Fruit fly (Drosophila melanogaster) Kc167 (cell line): ENCODE results near the gene msi.

Experiments used
- Myc ChIP-seq: fragments of >200 bp; optimal IDR thresholded peaks from 2 replicates; lab custom pipeline; 2017; ENCODE audit warnings: missing external identifiers
- Sin3A ChIP-seq: fragments of >200 bp; optimal IDR thresholded peaks from 2 replicates; lab custom pipeline; 2018; ENCODE audit warnings: missing external identifiers
- h ChIP-seq: fragments of >200 bp; optimal IDR thresholded peaks from 3 replicates; lab custom pipeline; 2018; ENCODE audit warnings: missing external identifiers
- insv ChIP-seq: fragments of >200 bp; optimal IDR thresholded peaks from 3 replicates; lab custom pipeline; 2018; ENCODE audit warnings: missing external identifiers
- psq ChIP-seq: fragments of >200 bp; optimal IDR thresholded peaks from 2 replicates; lab custom pipeline; 2017; ENCODE audit warnings: missing external identifiers
- ttk ChIP-seq: sonication (Bioruptor generic); optimal IDR thresholded peaks from 2 replicates; lab custom pipeline; 2017; ENCODE audit warnings: missing external identifiers

Gene msi

DNA sequence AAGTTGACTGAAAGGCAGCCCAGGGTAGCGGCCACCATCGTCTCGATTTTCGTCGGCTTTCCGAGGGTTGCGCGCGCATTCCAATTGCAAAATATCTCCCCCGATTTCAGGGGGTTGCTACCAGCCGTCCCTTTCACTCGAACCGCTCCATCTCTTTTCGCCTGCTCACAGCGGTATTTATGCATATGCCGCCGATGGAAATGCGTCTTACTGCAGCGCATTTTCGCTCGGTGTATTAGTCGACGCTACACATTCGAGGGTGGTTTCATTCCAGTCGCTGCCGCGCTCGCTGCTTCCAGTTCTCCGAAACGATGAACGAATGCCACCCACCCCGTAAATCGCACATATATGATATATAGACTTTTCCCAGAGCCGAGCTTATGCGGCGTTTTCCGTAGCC, 73.2 kb downstream of the msi start:
- TF ChIP-seq Sin3A (lab: Kevin White, UChicago) = no peak

DNA sequence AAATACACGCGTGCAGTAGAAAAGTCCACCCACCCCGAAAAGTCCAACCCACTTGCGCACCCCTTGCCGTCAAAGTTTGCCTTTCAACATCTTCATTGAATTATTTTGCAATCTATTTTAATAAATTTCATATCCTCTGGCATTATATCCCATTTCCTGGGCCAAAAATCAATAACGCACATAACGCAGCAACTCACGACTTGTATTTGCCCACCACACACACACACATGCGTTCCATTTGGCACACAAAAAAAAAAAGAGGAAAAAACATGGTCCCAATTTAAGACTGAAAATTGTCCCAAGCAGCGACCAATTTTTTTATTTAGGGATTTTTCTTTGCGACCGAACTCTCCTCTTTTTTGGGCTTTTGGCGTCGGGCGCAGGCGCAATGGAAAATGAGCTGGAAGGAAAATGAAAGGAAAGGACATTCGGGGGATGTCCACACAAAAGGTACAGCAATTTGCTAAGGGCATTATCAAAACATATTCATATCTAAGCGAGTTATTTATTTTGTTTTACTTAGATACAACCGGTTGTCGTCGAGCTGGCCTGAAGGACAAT, 75.0 kb downstream of the msi start:
- TF ChIP-seq h (lab: Kevin White, UChicago) (no peak), psq (lab: Kevin White, UChicago) (no peak), Myc (lab: Kevin White, UChicago) (no peak), ttk (lab: Kevin White, UChicago) (no peak), Sin3A (lab: Kevin White, UChicago) (no peak), insv (lab: Kevin White, UChicago) (no peak)

DNA sequence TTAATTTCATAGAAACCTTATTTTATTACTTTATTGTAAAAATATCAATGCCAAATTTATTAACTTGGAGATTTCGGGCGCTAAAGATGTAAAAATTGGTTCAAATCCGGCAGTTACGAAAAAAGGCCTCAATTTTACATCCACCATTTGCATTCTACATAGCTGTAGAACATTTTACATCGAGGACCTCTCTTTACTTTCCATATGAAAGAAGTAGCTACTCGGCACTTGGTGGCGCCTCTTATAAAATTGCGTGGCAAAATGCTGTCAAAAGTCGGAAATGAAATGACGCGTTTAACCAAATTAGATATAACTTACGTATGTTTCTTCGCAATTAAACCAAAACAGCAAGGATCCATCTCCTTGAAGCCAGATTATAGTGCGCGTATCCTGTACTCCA, 75.6 kb downstream of the msi start:
- TF ChIP-seq psq (lab: Kevin White, UChicago) = no peak
- TF ChIP-seq Myc (lab: Kevin White, UChicago) = no peak
- TF ChIP-seq insv (lab: Kevin White, UChicago) = no peak
- TF ChIP-seq Sin3A (lab: Kevin White, UChicago) = no peak
- TF ChIP-seq h (lab: Kevin White, UChicago) = no peak

DNA sequence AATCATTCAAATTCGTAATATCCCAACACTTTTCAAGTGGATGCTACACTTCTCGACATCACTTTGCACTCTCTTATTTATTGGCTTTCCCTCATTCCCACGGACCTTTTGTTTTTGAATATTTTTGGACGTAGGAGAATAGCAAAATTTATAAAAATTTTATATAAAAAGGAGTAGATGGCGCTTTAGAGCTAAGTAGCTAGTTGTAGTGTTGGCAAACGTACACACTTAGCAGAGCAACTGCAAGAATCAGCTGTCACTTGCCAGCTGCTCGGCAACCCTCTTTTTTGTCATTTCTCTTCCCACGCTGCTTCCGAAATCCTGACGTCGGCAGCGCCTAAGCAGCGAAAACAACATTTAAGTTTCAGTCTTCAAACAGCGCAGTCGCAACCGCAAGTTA, 78.2 kb downstream of the msi start:
- no peak for TF ChIP-seq Sin3A (lab: Kevin White, UChicago)
- no peak for TF ChIP-seq Myc (lab: Kevin White, UChicago)
- no peak for TF ChIP-seq insv (lab: Kevin White, UChicago)
- no peak for TF ChIP-seq h (lab: Kevin White, UChicago)
- no peak for TF ChIP-seq psq (lab: Kevin White, UChicago)
- TF ChIP-seq ttk (lab: Kevin White, UChicago) = no peak

DNA sequence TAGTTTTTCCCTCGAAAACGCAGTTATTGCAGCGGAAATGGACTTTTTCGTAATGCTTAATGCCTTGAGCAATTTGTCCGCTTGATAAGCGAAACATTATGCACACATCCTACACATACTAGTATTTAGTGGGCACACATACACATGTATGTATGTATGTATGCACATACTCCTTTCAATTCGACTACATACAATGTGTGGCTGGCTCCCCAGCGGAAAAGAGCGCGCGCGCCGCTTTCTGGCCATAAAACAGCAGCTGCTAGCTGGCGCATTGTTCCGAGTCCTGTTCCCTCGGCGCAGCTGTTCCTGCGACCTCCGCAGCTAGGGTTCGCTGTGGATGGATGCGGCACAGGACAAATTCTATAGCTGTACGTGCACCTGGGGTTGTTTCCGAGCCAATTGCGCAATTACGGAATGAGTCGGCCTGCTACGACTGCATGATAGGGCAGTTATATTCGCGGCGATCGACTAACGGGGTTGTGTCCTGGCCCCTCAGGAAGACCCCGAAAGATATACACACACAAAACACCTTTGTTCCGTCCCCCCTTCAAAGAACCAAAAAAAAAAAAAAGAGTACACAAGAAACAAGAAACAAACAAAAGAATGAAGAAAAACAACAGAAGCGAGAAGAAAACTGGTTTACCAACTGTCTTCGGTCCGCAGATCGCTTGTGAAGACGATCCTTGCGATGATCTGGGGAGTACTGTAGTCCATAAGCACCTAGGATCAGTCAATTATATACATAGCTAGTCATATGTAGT, 80.5 kb downstream of the msi start:
- TF ChIP-seq Sin3A (lab: Kevin White, UChicago) = no peak
- TF ChIP-seq h (lab: Kevin White, UChicago) = no peak
- TF ChIP-seq ttk (lab: Kevin White, UChicago) = no peak
- no peak for TF ChIP-seq Myc (lab: Kevin White, UChicago)
- TF ChIP-seq psq (lab: Kevin White, UChicago) = no peak
- no peak for TF ChIP-seq insv (lab: Kevin White, UChicago)

DNA sequence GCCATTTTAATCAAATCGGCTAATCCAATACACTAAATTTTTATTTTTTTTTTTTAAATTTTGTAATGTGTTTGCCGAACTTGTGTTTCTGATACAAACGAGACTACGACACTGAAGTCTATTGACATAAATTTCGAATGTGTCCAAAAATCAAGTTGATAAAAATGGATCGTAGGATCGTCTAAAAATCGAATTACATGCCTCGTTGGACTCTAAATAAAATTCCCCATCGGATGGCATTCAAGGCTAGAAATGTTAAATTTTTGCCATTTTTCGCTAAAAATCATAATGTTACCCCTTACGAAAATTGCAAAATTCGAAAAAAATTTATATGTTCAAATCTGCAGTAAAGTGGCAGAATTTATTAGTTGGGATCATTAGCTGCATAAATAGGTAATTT, 93.1 kb downstream of the msi start, which contains the start of gene ymp:
TSS of gene ymp (minus strand) at position 101 of the 400 bp plus-strand sequence.
- TF ChIP-seq h (lab: Kevin White, UChicago) (no peak), Sin3A (lab: Kevin White, UChicago) (no peak), psq (lab: Kevin White, UChicago) (no peak), insv (lab: Kevin White, UChicago) (no peak), ttk (lab: Kevin White, UChicago) (no peak)

DNA sequence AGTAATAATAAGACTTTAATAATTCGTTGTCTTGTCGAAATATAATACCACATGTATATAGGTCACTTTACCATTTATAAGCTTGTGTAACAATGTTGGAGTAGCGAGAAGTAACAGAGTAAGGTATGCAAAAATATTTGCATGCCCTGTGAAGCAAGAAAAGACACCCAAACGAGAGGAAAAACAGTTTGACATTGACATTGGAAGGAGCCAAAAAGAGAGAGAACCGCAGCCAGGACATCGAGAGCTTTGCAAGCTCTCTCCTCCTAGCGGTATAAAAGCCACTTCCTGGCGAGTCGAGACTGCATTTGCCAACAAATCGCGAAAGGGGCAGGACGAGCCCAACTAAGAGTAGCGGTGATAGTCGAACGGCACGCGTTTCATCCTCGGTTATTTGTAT, 97.4 kb downstream of the msi start, which contains the start of gene CG5079:
TSS of gene CG5079 (plus strand) at position 301 of the 400 bp plus-strand sequence.
- TF ChIP-seq Myc (lab: Kevin White, UChicago) = no peak
- no peak for TF ChIP-seq insv (lab: Kevin White, UChicago)
- no peak for TF ChIP-seq Sin3A (lab: Kevin White, UChicago)
- no peak for TF ChIP-seq ttk (lab: Kevin White, UChicago)

DNA sequence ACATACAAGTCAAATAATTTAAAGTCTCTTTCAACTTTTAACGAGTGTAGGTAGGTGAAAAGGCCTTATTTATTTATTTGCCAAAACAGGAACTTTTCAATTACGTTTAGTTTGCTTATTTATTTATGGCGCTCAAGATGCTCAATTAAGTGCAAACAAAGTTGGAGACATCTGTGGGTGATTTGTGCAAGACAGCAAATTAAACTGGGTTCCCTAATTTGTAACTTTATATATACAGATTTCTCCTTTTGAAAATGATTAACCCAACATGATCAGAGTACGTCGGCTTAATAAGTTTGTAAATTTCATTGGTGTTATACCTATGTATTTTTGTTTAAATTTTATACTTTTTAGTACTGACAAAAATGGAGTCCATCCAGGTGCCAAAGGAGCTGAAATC, 102.2 kb downstream of the msi start, which contains the start of gene CG5071:
TSS of gene CG5071 (plus strand) at position 301 of the 400 bp plus-strand sequence.
- TF ChIP-seq psq (lab: Kevin White, UChicago) (no peak), Sin3A (lab: Kevin White, UChicago) (no peak), Myc (lab: Kevin White, UChicago) (no peak), h (lab: Kevin White, UChicago) (no peak), insv (lab: Kevin White, UChicago) (no peak), ttk (lab: Kevin White, UChicago) (no peak)

DNA sequence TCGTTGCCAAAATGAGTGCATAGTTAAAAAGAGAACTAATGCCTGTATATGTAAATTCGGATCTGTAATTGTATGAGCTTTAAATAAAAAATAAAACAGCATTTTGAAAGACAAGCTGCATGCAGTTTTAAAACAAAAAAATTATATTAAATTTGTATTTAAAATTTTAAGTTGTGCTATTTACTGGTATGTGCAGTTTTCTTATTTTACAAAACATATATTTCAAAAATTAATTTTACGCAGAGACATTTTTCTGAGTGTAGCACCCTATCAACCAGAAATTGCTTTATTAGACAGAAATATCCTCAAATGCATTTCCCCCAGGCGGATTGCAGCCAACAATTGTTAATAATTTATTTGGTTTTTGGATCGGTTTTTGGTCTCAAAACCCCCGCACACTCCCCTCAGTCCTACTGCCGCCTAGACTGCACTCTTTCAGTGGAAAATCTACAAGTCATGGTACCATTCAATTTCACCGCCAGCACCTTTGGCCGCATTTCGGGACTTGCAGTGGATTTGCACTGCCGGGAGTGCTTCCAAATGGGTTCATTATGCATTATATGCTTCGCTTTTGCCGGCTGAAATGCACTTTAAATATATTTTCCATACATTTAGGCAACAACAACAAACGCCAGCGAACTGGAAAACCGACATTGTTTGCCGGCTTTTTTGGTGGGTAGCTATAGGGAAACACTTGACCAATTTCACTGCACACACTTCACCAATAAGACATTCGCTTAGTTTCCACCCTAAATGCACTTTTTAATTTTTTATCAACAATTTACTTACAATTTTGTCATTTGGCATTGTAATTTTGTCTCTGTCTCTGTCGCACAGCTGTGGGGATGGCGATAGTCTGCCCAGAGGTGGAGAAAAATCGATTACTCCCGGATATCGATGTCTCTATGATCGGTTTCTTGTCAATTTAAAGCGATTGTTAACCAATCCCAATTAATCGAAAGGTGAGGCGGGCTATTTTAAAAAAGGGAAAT, 108.2 kb downstream of the msi start, which contains the start of gene Npl4:
TSS of gene Npl4 (minus strand) at position 863 of the 992 bp plus-strand sequence.
- TF ChIP-seq ttk (lab: Kevin White, UChicago) = no peak
- TF ChIP-seq h (lab: Kevin White, UChicago) = no peak
- no peak for TF ChIP-seq insv (lab: Kevin White, UChicago)
- no peak for TF ChIP-seq Myc (lab: Kevin White, UChicago)
- no peak for TF ChIP-seq Sin3A (lab: Kevin White, UChicago)
- TF ChIP-seq psq (lab: Kevin White, UChicago) = no peak

DNA sequence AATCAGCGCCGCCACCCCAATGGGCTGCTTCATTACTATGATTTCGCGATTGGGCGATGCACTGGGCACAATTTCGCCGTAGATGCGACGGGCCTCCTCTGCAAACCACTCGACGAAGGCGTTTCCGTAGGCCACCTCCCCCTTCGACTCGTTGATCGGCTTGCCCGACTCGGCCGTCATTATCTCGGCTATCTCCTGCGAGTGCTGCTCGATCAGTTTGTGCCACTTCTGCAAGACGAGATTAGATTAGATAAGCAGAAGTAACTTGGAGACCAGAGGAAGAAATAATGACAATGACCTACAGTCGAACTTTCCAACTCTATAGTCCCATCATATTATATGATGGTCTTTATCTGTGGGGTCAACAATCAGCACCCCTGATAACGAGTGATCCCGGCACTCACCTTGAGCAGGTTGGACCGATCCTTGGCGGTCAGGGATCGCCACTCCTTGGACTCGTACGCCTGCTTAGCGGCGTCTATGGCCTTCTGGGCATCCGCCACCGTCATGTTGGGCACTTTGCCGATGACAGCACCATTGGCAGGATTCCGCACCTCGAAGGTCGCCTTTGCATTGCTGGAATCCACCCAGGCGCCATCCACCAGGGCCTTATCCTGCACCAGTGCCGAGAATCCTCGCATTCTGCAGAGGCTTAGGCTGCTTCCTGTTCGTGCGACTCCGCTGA, 110.2 kb downstream of the msi start:
- no peak for TF ChIP-seq ttk (lab: Kevin White, UChicago)
- TF ChIP-seq psq (lab: Kevin White, UChicago) = no peak
- TF ChIP-seq insv (lab: Kevin White, UChicago) = no peak
- no peak for TF ChIP-seq Myc (lab: Kevin White, UChicago)
- TF ChIP-seq h (lab: Kevin White, UChicago) = no peak
- TF ChIP-seq Sin3A (lab: Kevin White, UChicago) = no peak
